Worm (Caenorhabditis elegans): ENCODE measurements around the gene F01G4.6.

ce11 chrIV:11125604-11126003 is 23.7 kb downstream of the F01G4.6 start:
- TF ChIP-seq snpc-4 (tag; optimal IDR thresholded peaks at IDR 0.05) (no peak), ceh-82 (tag; optimal IDR thresholded peaks at IDR 0.05) (no peak), lsy-2 (tag; optimal IDR thresholded peaks at IDR 0.05) (no peak)

Data from whole organism, L2 larva.